Worm (Caenorhabditis elegans) whole organism, L3 larva: Measurements from ENCODE around the gene ivns-1.

Source experiments
- R02D3.7 ChIP-seq: fragments of 150-350 bp; optimal IDR thresholded peaks from 2 replicates; lab custom pipeline; 2014; ENCODE audit warnings: missing biosample characterization, missing genetic modification characterization
- ZK546.5 ChIP-seq: sonication (generic microtip); optimal IDR thresholded peaks from 2 replicates; lab custom pipeline; 2017; ENCODE audit warnings: missing biosample characterization, missing genetic modification characterization
- aly-2 ChIP-seq: fragments of 150-350 bp; optimal IDR thresholded peaks from 2 replicates; lab custom pipeline; 2014; ENCODE audit warnings: missing biosample characterization, missing genetic modification characterization
- ceh-28 ChIP-seq: fragments of 150-350 bp; optimal IDR thresholded peaks from 2 replicates; lab custom pipeline; 2014; ENCODE audit warnings: missing biosample characterization, missing genetic modification reagents, missing genetic modification characterization
- ceh-82 ChIP-seq: fragments of 150-350 bp; optimal IDR thresholded peaks from 2 replicates; lab custom pipeline; 2014; ENCODE audit warnings: missing biosample characterization, missing genetic modification characterization
- ceh-9 ChIP-seq: sonication (generic microtip); optimal IDR thresholded peaks from 2 replicates; lab custom pipeline; 2018; ENCODE audit warnings: missing biosample characterization, missing genetic modification characterization
- daf-12 ChIP-seq: fragments of 150-350 bp; optimal IDR thresholded peaks from 2 replicates; lab custom pipeline; 2014; ENCODE audit warnings: missing biosample characterization, missing genetic modification reagents, missing genetic modification characterization
- egl-27 ChIP-seq: sonication (generic microtip); optimal IDR thresholded peaks from 4 replicates; lab custom pipeline; 2017; ENCODE audit warnings: missing biosample characterization, missing genetic modification reagents, missing genetic modification characterization
- elt-1 ChIP-seq: fragments of 150-350 bp; optimal IDR thresholded peaks from 2 replicates; lab custom pipeline; 2014; ENCODE audit warnings: missing biosample characterization, missing genetic modification characterization
- elt-2 ChIP-seq: sonication (generic microtip); optimal IDR thresholded peaks from 2 replicates; lab custom pipeline; 2016; ENCODE audit warnings: missing genetic modification reagents, mild to moderate bottlenecking, missing genetic modification characterization, missing compliant biosample characterization
- elt-3 ChIP-seq, 3 experiments: fragments of 150-350 bp in 1 of 3; sonication (generic microtip) in 2 of 3; optimal IDR thresholded peaks; 2 replicates in 2 of 3; 4 replicates in 1 of 3; lab custom pipeline; 2014 to 2017; ENCODE audit warnings: missing biosample characterization in 3 of 3, missing genetic modification characterization in 3 of 3
- fkh-10 ChIP-seq: sonication (generic microtip); optimal IDR thresholded peaks from 2 replicates; lab custom pipeline; 2017; ENCODE audit warnings: missing biosample characterization, missing genetic modification reagents, missing genetic modification characterization
- fkh-2 ChIP-seq: fragments of 150-350 bp; optimal IDR thresholded peaks from 2 replicates; lab custom pipeline; 2014; ENCODE audit warnings: missing biosample characterization, missing genetic modification reagents, missing genetic modification characterization
- fos-1 ChIP-seq: fragments of 150-350 bp; optimal IDR thresholded peaks from 2 replicates; lab custom pipeline; 2014; ENCODE audit warnings: missing biosample characterization, missing genetic modification characterization
- hmg-11 ChIP-seq: sonication (generic microtip); optimal IDR thresholded peaks from 2 replicates; lab custom pipeline; 2016; ENCODE audit warnings: missing genetic modification characterization, missing compliant biosample characterization
- lin-15B ChIP-seq: fragments of 150-350 bp; optimal IDR thresholded peaks from 2 replicates; lab custom pipeline; 2014; ENCODE audit warnings: missing biosample characterization, missing genetic modification characterization
- mdl-1 ChIP-seq: fragments of 150-350 bp; optimal IDR thresholded peaks from 2 replicates; lab custom pipeline; 2014; ENCODE audit warnings: missing biosample characterization, missing genetic modification characterization
- mml-1 ChIP-seq: fragments of 150-350 bp; sonication (generic microtip); optimal IDR thresholded peaks from 3 replicates; lab custom pipeline; 2014; ENCODE audit warnings: missing biosample characterization, missing genetic modification characterization
- nfya-1 ChIP-seq: sonication (generic microtip); optimal IDR thresholded peaks from 2 replicates; lab custom pipeline; 2017; ENCODE audit warnings: missing genetic modification characterization, mild to moderate bottlenecking, missing compliant biosample characterization, antibody characterized with exemption, moderate library complexity; ENCODE audit not compliant: insufficient read depth
- nhr-11 ChIP-seq: fragments of 150-350 bp; optimal IDR thresholded peaks from 2 replicates; lab custom pipeline; 2014; ENCODE audit warnings: missing biosample characterization, missing genetic modification characterization
- nhr-23 ChIP-seq: fragments of 150-350 bp; optimal IDR thresholded peaks from 2 replicates; lab custom pipeline; 2014; ENCODE audit warnings: missing biosample characterization, missing genetic modification reagents, missing genetic modification characterization
- nhr-237 ChIP-seq: fragments of 150-350 bp; optimal IDR thresholded peaks from 2 replicates; lab custom pipeline; 2014; ENCODE audit warnings: missing biosample characterization, missing genetic modification characterization
- nhr-25 ChIP-seq: sonication (generic microtip); optimal IDR thresholded peaks from 2 replicates; lab custom pipeline; 2017; ENCODE audit warnings: missing biosample characterization, missing genetic modification characterization
- nhr-28 ChIP-seq: fragments of 150-350 bp; optimal IDR thresholded peaks from 2 replicates; lab custom pipeline; 2014; ENCODE audit warnings: missing biosample characterization, missing genetic modification characterization
- nhr-43 ChIP-seq: sonication (generic microtip); optimal IDR thresholded peaks from 2 replicates; lab custom pipeline; 2016; ENCODE audit warnings: mild to moderate bottlenecking, missing genetic modification characterization, missing compliant biosample characterization; ENCODE audit not compliant: poor library complexity, severe bottlenecking
- nhr-67 ChIP-seq: fragments of 150-350 bp; optimal IDR thresholded peaks from 2 replicates; lab custom pipeline; 2014; ENCODE audit warnings: missing biosample characterization, missing genetic modification characterization
- nhr-76 ChIP-seq: fragments of 150-350 bp; sonication (generic microtip); optimal IDR thresholded peaks from 5 replicates; lab custom pipeline; 2014; ENCODE audit warnings: missing biosample characterization, missing genetic modification characterization
- nhr-77 ChIP-seq: fragments of 150-350 bp; optimal IDR thresholded peaks from 2 replicates; lab custom pipeline; 2014; ENCODE audit warnings: missing biosample characterization, missing genetic modification characterization
- pha-4 ChIP-seq: fragments of 150-350 bp; optimal IDR thresholded peaks from 2 replicates; lab custom pipeline; 2014; ENCODE audit warnings: missing biosample characterization, missing genetic modification reagents, missing genetic modification characterization
- pqm-1 ChIP-seq: fragments of 150-350 bp; optimal IDR thresholded peaks from 2 replicates; lab custom pipeline; 2017; ENCODE audit warnings: missing biosample characterization, missing genetic modification characterization, inconsistent platforms
- skn-1 ChIP-seq: fragments of 150-350 bp; optimal IDR thresholded peaks from 2 replicates; lab custom pipeline; 2014; ENCODE audit warnings: missing biosample characterization, missing genetic modification characterization
- snpc-4 ChIP-seq: fragments of 150-350 bp; optimal IDR thresholded peaks from 2 replicates; lab custom pipeline; 2014; ENCODE audit warnings: missing biosample characterization, missing genetic modification characterization
- tbx-2 ChIP-seq: sonication (generic microtip); optimal IDR thresholded peaks from 2 replicates; lab custom pipeline; 2016; ENCODE audit warnings: mild to moderate bottlenecking, missing genetic modification characterization, missing compliant biosample characterization
- unc-39 ChIP-seq: sonication (generic microtip); optimal IDR thresholded peaks from 4 replicates; lab custom pipeline; 2017; ENCODE audit warnings: missing biosample characterization, missing genetic modification characterization
- unc-62 ChIP-seq: fragments of 150-350 bp; sonication (generic microtip); optimal IDR thresholded peaks from 4 replicates; lab custom pipeline; 2014; ENCODE audit warnings: missing biosample characterization, missing genetic modification reagents, missing genetic modification characterization
- zag-1 ChIP-seq: fragments of 150-350 bp; optimal IDR thresholded peaks from 2 replicates; lab custom pipeline; 2014; ENCODE audit warnings: missing biosample characterization, missing genetic modification characterization

The ivns-1 gene

ce11 chrX:12633862-12634404 is at the start of gene ivns-1:
ivns-1 (minus strand) TSS chrX:12634354.
- no peak for TF ChIP-seq mml-1 (tag; lab: Kevin White, UChicago)
- TF ChIP-seq ceh-28: no peak
- no peak for TF ChIP-seq R02D3.7
- TF ChIP-seq nhr-43 (tag; lab: Kevin White, UChicago): no peak
- TF ChIP-seq fos-1: no peak
- TF ChIP-seq pha-4: peak; percentile 11
- TF ChIP-seq elt-2: peak; percentile 77
- peak; percentile 68 for TF ChIP-seq pqm-1 (tag; lab: Kevin White, UChicago)

- TF ChIP-seq nhr-23 (tag; lab: Kevin White, UChicago) (peak; percentile 31), nhr-43 (tag; lab: Kevin White, UChicago) (peak; percentile 17), fkh-2 (tag; lab: Kevin White, UChicago) (no peak), nhr-237 (tag; lab: Kevin White, UChicago) (no peak), nfya-1 (tag; lab: Kevin White, UChicago) (peak; percentile 14), pha-4 (no peak), mdl-1 (tag; lab: Kevin White, UChicago) (no peak), pqm-1 (tag; lab: Kevin White, UChicago) (no peak), nhr-25 (tag; lab: Kevin White, UChicago) (peak; percentile 91)
Measured at ce11 chrX:12679603-12680002, 45.4 kb upstream of the ivns-1 start.

- TF ChIP-seq nhr-11 (no peak), nhr-76 (tag; lab: Kevin White, UChicago) (no peak), fkh-10 (GFP tag; lab: Kevin White, UChicago) (no peak), elt-2 (no peak), lin-15B (tag; lab: Kevin White, UChicago) (no peak), hmg-11 (no peak), daf-12 (no peak), nhr-77 (tag; lab: Kevin White, UChicago) (no peak), nhr-28 (tag; lab: Kevin White, UChicago) (no peak), egl-27 (tag; lab: Kevin White, UChicago) (no peak), snpc-4 (tag; lab: Kevin White, UChicago) (no peak), unc-39 (tag; lab: Kevin White, UChicago) (no peak), nhr-67 (tag; lab: Kevin White, UChicago) (no peak), ceh-82 (tag; lab: Kevin White, UChicago) (no peak), aly-2 (tag; lab: Kevin White, UChicago) (no peak), skn-1 (no peak)
- TF ChIP-seq, all 47 proteins: peak for 0
Measured at ce11 chrX:12678532-12678931, 44.4 kb upstream of the ivns-1 start, which contains the start of gene adt-1. adt-1 (plus strand) TSS chrX:12678832.

ce11 chrX:12677113-12677512 is 43.0 kb upstream of the ivns-1 start:
- TF ChIP-seq fkh-2 (tag; lab: Kevin White, UChicago) (no peak), tbx-2 (tag; lab: Kevin White, UChicago) (no peak), daf-12 (no peak), elt-1 (no peak), ceh-9 (no peak), elt-3 (tag; optimal IDR thresholded peaks at IDR 0.05; lab: Kevin White, UChicago) (no peak), nhr-25 (tag; lab: Kevin White, UChicago) (peak; percentile 47), pqm-1 (tag; lab: Kevin White, UChicago) (no peak)
- TF ChIP-seq, all 47 proteins: peak for 1

- TF ChIP-seq nhr-237 (tag; lab: Kevin White, UChicago): no peak
- TF ChIP-seq nhr-11: peak; percentile 18
- peak; percentile 6 for TF ChIP-seq pqm-1 (tag; lab: Kevin White, UChicago)
- TF ChIP-seq hmg-11: no peak
- no peak for TF ChIP-seq ZK546.5 (tag; lab: Kevin White, UChicago)
- no peak for TF ChIP-seq ceh-9
- no peak for TF ChIP-seq nhr-76 (tag; lab: Kevin White, UChicago)
- TF ChIP-seq egl-27 (tag; lab: Kevin White, UChicago): no peak
- no peak for TF ChIP-seq mml-1 (tag; lab: Kevin White, UChicago)
- TF ChIP-seq unc-62 (GFP tag; lab: Kevin White, UChicago): no peak
- TF ChIP-seq unc-39 (tag; lab: Kevin White, UChicago): no peak
- peak; percentile 28 for TF ChIP-seq nfya-1 (tag; lab: Kevin White, UChicago)
- TF ChIP-seq elt-2: peak; percentile 84
- peak; percentile 100 for TF ChIP-seq elt-1
- TF ChIP-seq nhr-23 (tag; lab: Kevin White, UChicago): peak; percentile 48
- TF ChIP-seq nhr-43 (tag; lab: Kevin White, UChicago): no peak
- no peak for TF ChIP-seq fkh-2 (tag; lab: Kevin White, UChicago)
- no peak for TF ChIP-seq tbx-2 (tag; lab: Kevin White, UChicago)
- no peak for TF ChIP-seq zag-1
- TF ChIP-seq snpc-4 (tag; lab: Kevin White, UChicago): no peak
- TF ChIP-seq, all 47 proteins: peak for 6
Measured at ce11 chrX:12671638-12672290, 37.6 kb upstream of the ivns-1 start.
